ENCODE assay signal across 1 fruit fly cellular context in the genomic region with DNA sequence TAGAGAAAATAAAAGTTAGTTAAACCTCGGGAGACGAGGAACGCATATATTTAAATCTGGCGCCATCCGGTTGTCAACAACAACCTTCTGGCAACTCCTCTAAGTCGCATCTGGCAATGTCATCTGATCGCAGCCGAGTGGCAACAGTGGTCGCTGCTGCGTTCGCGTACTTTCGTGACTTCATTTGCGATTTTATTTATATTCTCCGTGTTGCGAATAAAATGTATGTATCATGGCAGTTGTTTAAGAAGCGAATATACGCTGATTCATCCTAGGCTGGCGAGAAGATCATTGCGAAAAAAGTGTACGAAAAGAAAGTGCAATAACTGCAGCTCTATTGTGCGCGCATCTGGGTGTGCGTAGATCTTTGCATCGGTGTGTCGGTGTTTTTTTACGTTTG.
TF ChIP-seq lines count a peak whose summit lies in the region.

Gene svr (plus strand): TSS at position 121 of the 400 bp plus-strand sequence.

TF ChIP-seq in whole organism, embryonic, 481 proteins besides CTCF, POLR2A, EP300 and RAD21 (continued from another document and continues in another):
- TF ChIP-seq twi (tag; optimal IDR thresholded peaks at IDR 0.05; lab: Kevin White, UChicago) (no peak), ci (GFP tag; IDR thresholded peaks at IDR 0.05; lab: Robert Waterston, UW) (no peak), CG1832 (GFP tag; optimal IDR thresholded peaks at IDR 0.05; lab: Kevin White, UChicago) (no peak), Side (GFP tag; optimal IDR thresholded peaks at IDR 0.05; lab: Kevin White, UChicago) (no peak), CG17359 (tag; optimal IDR thresholded peaks at IDR 0.05; lab: Kevin White, UChicago) (no peak), CG30403 (GFP tag; optimal IDR thresholded peaks at IDR 0.05; lab: Kevin White, UChicago) (no peak), Asciz (GFP tag; optimal IDR thresholded peaks at IDR 0.05; lab: Kevin White, UChicago) (no peak), sisA (GFP tag; IDR thresholded peaks at IDR 0.05; lab: Robert Waterston, UW) (no peak), mam (GFP tag; optimal IDR thresholded peaks at IDR 0.05; lab: Kevin White, UChicago) (no peak), CG17612 (GFP tag; IDR thresholded peaks at IDR 0.05; lab: Robert Waterston, UW) (no peak), CG12071 (GFP tag; optimal IDR thresholded peaks at IDR 0.05; lab: Kevin White, UChicago) (no peak), CG14710 (tag; optimal IDR thresholded peaks at IDR 0.05; lab: Kevin White, UChicago) (peak; percentile 45), MTF-1 (GFP tag; optimal IDR thresholded peaks at IDR 0.05; lab: Kevin White, UChicago; ENCODE audit: borderline replicate concordance) (no peak), CG10462 (GFP tag; optimal IDR thresholded peaks at IDR 0.05; lab: Kevin White, UChicago) (no peak), Doc2 (GFP tag; IDR thresholded peaks at IDR 0.05; lab: Robert Waterston, UW) (no peak), prd (optimal IDR thresholded peaks at IDR 0.05; lab: Kevin White, UChicago) (no peak), prd (GFP tag; IDR thresholded peaks at IDR 0.05; lab: Robert Waterston, UW) (no peak), Dip3 (GFP tag; optimal IDR thresholded peaks at IDR 0.05; lab: Kevin White, UChicago) (no peak), Sry-β (GFP tag; optimal IDR thresholded peaks at IDR 0.05; lab: Kevin White, UChicago) (no peak), yki (optimal IDR thresholded peaks at IDR 0.05; lab: Kevin White, UChicago) (no peak), pita (GFP tag; optimal IDR thresholded peaks at IDR 0.05; lab: Kevin White, UChicago) (no peak), CG11560 (tag; IDR thresholded peaks at IDR 0.05; lab: Robert Waterston, UW) (no peak), trem (tag; optimal IDR thresholded peaks at IDR 0.05; lab: Kevin White, UChicago) (peak; percentile 45), CG15269 (tag; optimal IDR thresholded peaks at IDR 0.05; lab: Kevin White, UChicago) (no peak), emc (GFP tag; optimal IDR thresholded peaks at IDR 0.05; lab: Kevin White, UChicago) (no peak), CG9727 (GFP tag; optimal IDR thresholded peaks at IDR 0.05; lab: Kevin White, UChicago) (no peak), pho (GFP tag; optimal IDR thresholded peaks at IDR 0.05; lab: Kevin White, UChicago) (no peak), Hr78 (GFP tag; optimal IDR thresholded peaks at IDR 0.05; lab: Kevin White, UChicago) (no peak), Abd-B (GFP tag; optimal IDR thresholded peaks at IDR 0.05; lab: Kevin White, UChicago) (no peak), CG14667 (GFP tag; IDR thresholded peaks at IDR 0.05; lab: Robert Waterston, UW) (no peak), lmd (GFP tag; IDR thresholded peaks at IDR 0.05; lab: Robert Waterston, UW) (no peak), lbe (GFP tag; optimal IDR thresholded peaks at IDR 0.05; lab: Kevin White, UChicago) (no peak), gfzf (GFP tag; optimal IDR thresholded peaks at IDR 0.05; lab: Kevin White, UChicago) (peak; percentile 19), lov (optimal IDR thresholded peaks at IDR 0.05; lab: Kevin White, UChicago) (no peak), lov (GFP tag; IDR thresholded peaks at IDR 0.05; lab: Robert Waterston, UW) (no peak), PHDP (tag; optimal IDR thresholded peaks at IDR 0.05; lab: Kevin White, UChicago) (no peak), CG14050 (GFP tag; IDR thresholded peaks at IDR 0.05; lab: Robert Waterston, UW) (no peak), CG13624 (GFP tag; optimal IDR thresholded peaks at IDR 0.05; lab: Kevin White, UChicago) (no peak), shn (GFP tag; optimal IDR thresholded peaks at IDR 0.05; lab: Kevin White, UChicago) (no peak), grn (GFP tag; optimal IDR thresholded peaks at IDR 0.05; lab: Kevin White, UChicago) (no peak), Dbx (GFP tag; IDR thresholded peaks at IDR 0.05; lab: Robert Waterston, UW) (no peak), amos (GFP tag; IDR thresholded peaks at IDR 0.05; lab: Robert Waterston, UW; ENCODE audit: partially characterized antibody) (peak; percentile 48; the same call in 1 of the 2 replicates), CG17328 (GFP tag; IDR thresholded peaks at IDR 0.05; lab: Robert Waterston, UW) (no peak), kni (GFP tag; optimal IDR thresholded peaks at IDR 0.05; lab: Kevin White, UChicago) (no peak), Dref (GFP tag; IDR thresholded peaks at IDR 0.05; lab: Robert Waterston, UW) (peak; percentile 40; the same call in 1 of the 2 replicates), CG33557 (GFP tag; optimal IDR thresholded peaks at IDR 0.05; lab: Kevin White, UChicago) (no peak), sc (optimal IDR thresholded peaks at IDR 0.05; lab: Kevin White, UChicago) (no peak), sc (GFP tag; optimal IDR thresholded peaks at IDR 0.05; lab: Kevin White, UChicago) (no peak), CG12659 (GFP tag; optimal IDR thresholded peaks at IDR 0.05; lab: Kevin White, UChicago) (peak; percentile 48), slbo (GFP tag; IDR thresholded peaks at IDR 0.05; lab: Robert Waterston, UW) (no peak), CG7271 (tag; optimal IDR thresholded peaks at IDR 0.05; lab: Kevin White, UChicago) (no peak), CG14860 (GFP tag; IDR thresholded peaks at IDR 0.05; lab: Robert Waterston, UW; ENCODE audit: partially characterized antibody) (no peak), vnd (GFP tag; IDR thresholded peaks at IDR 0.05; lab: Robert Waterston, UW; ENCODE audit: partially characterized antibody) (no peak), nerfin-2 (GFP tag; IDR thresholded peaks at IDR 0.05; lab: Robert Waterston, UW; ENCODE audit: partially characterized antibody) (no peak), repo (GFP tag; optimal IDR thresholded peaks at IDR 0.05; lab: Kevin White, UChicago) (no peak), Six4 (GFP tag; optimal IDR thresholded peaks at IDR 0.05; lab: Kevin White, UChicago) (no peak), fd3F (GFP tag; optimal IDR thresholded peaks at IDR 0.05; lab: Kevin White, UChicago) (no peak), her (GFP tag; optimal IDR thresholded peaks at IDR 0.05; lab: Kevin White, UChicago) (no peak), MBD-R2 (GFP tag; IDR thresholded peaks at IDR 0.05; lab: Robert Waterston, UW) (peak; percentile 42), CG8478 (optimal IDR thresholded peaks at IDR 0.05; lab: Kevin White, UChicago) (no peak), ap (GFP tag; IDR thresholded peaks at IDR 0.05; lab: Robert Waterston, UW) (no peak), unpg (GFP tag; optimal IDR thresholded peaks at IDR 0.05; lab: Kevin White, UChicago) (no peak), CG11398 (GFP tag; optimal IDR thresholded peaks at IDR 0.05; lab: Kevin White, UChicago) (no peak), CG11247 (GFP tag; IDR thresholded peaks at IDR 0.05; lab: Robert Waterston, UW) (no peak), HLH54F (GFP tag; optimal IDR thresholded peaks at IDR 0.05; lab: Kevin White, UChicago) (no peak), CG11504 (tag; optimal IDR thresholded peaks at IDR 0.05; lab: Kevin White, UChicago) (peak; percentile 12), mirr (GFP tag; optimal IDR thresholded peaks at IDR 0.05; lab: Kevin White, UChicago) (no peak), Ets97D (GFP tag; optimal IDR thresholded peaks at IDR 0.05; lab: Kevin White, UChicago) (peak; percentile 45), Stat92E (GFP tag; optimal IDR thresholded peaks at IDR 0.05; lab: Kevin White, UChicago) (no peak), CG2202 (tag; optimal IDR thresholded peaks at IDR 0.05; lab: Kevin White, UChicago) (no peak), jing (GFP tag; optimal IDR thresholded peaks at IDR 0.05; lab: Kevin White, UChicago) (no peak), CG1603 (tag; optimal IDR thresholded peaks at IDR 0.05; lab: Kevin White, UChicago) (peak; percentile 65), CG13287 (GFP tag; IDR thresholded peaks at IDR 0.05; lab: Robert Waterston, UW; ENCODE audit: partially characterized antibody) (peak; percentile 30; the same call in 1 of the 2 replicates), Ets65A (GFP tag; lab: Kevin White, UChicago) (no peak), Sin3A (optimal IDR thresholded peaks at IDR 0.05; lab: Kevin White, UChicago) (peak; percentile 23), sens (GFP tag; lab: Kevin White, UChicago) (peak; percentile 83), D19A (tag; optimal IDR thresholded peaks at IDR 0.05; lab: Kevin White, UChicago) (no peak), CG18011 (GFP tag; optimal IDR thresholded peaks at IDR 0.05; lab: Kevin White, UChicago) (no peak), chinmo (GFP tag; IDR thresholded peaks at IDR 0.05; lab: Robert Waterston, UW; ENCODE audit: partially characterized antibody) (peak; percentile 80; the same call in 1 of the 4 replicates), CG16779 (GFP tag; IDR thresholded peaks at IDR 0.05; lab: Robert Waterston, UW) (no peak), CG6683 (GFP tag; optimal IDR thresholded peaks at IDR 0.05; lab: Kevin White, UChicago) (no peak), luna (GFP tag; optimal IDR thresholded peaks at IDR 0.05; lab: Kevin White, UChicago) (no peak), fd64A (GFP tag; optimal IDR thresholded peaks at IDR 0.05; lab: Kevin White, UChicago) (no peak), CG6254 (GFP tag; optimal IDR thresholded peaks at IDR 0.05; lab: Kevin White, UChicago) (no peak), CG3847 (GFP tag; IDR thresholded peaks at IDR 0.05; lab: Robert Waterston, UW) (peak; percentile 44), crol (GFP tag; IDR thresholded peaks at IDR 0.05; lab: Robert Waterston, UW) (no peak), CG12155 (GFP tag; optimal IDR thresholded peaks at IDR 0.05; lab: Kevin White, UChicago) (no peak), CG17802 (tag; optimal IDR thresholded peaks at IDR 0.05; lab: Kevin White, UChicago) (no peak), E2f2 (GFP tag; IDR thresholded peaks at IDR 0.05; lab: Robert Waterston, UW) (peak; percentile 95), Elba2 (GFP tag; optimal IDR thresholded peaks at IDR 0.05; lab: Kevin White, UChicago) (no peak), cas (GFP tag; IDR thresholded peaks at IDR 0.05; lab: Robert Waterston, UW) (no peak), NK7.1 (GFP tag; optimal IDR thresholded peaks at IDR 0.05; lab: Kevin White, UChicago) (no peak), Sox102F (GFP tag; optimal IDR thresholded peaks at IDR 0.05; lab: Kevin White, UChicago) (no peak), Taf1 (GFP tag; IDR thresholded peaks at IDR 0.05; lab: Robert Waterston, UW) (no peak), row (GFP tag; IDR thresholded peaks at IDR 0.05; lab: Robert Waterston, UW) (0 out of 3 replicates have a peak, but pooled peaks have one; percentile 9), CG1647 (GFP tag; optimal IDR thresholded peaks at IDR 0.05; lab: Kevin White, UChicago) (no peak), CG4617 (GFP tag; optimal IDR thresholded peaks at IDR 0.05; lab: Kevin White, UChicago; ENCODE audit: borderline replicate concordance) (peak; percentile 58), br (optimal IDR thresholded peaks at IDR 0.05; lab: Kevin White, UChicago) (no peak), zen (tag; optimal IDR thresholded peaks at IDR 0.05; lab: Kevin White, UChicago) (no peak), CG3726 (GFP tag; IDR thresholded peaks at IDR 0.05; lab: Robert Waterston, UW) (no peak), crc (GFP tag; optimal IDR thresholded peaks at IDR 0.05; lab: Kevin White, UChicago) (no peak), Hsf (GFP tag; optimal IDR thresholded peaks at IDR 0.05; lab: Kevin White, UChicago) (no peak), chn (GFP tag; optimal IDR thresholded peaks at IDR 0.05; lab: Kevin White, UChicago) (no peak), Deaf1 (tag; optimal IDR thresholded peaks at IDR 0.05; lab: Kevin White, UChicago) (peak; percentile 55), CG10274 (GFP tag; optimal IDR thresholded peaks at IDR 0.05; lab: Kevin White, UChicago) (no peak), Doc3 (GFP tag; IDR thresholded peaks at IDR 0.05; lab: Robert Waterston, UW; ENCODE audit: partially characterized antibody) (no peak), corto (GFP tag; optimal IDR thresholded peaks at IDR 0.05; lab: Kevin White, UChicago) (no peak), CG11456 (GFP tag; IDR thresholded peaks at IDR 0.05; lab: Robert Waterston, UW) (no peak), cwo (GFP tag; optimal IDR thresholded peaks at IDR 0.05; lab: Kevin White, UChicago) (no peak), H15 (GFP tag; IDR thresholded peaks at IDR 0.05; lab: Robert Waterston, UW) (no peak), CG4424 (GFP tag; optimal IDR thresholded peaks at IDR 0.05; lab: Kevin White, UChicago) (no peak), HmgD (GFP tag; optimal IDR thresholded peaks at IDR 0.05; lab: Kevin White, UChicago) (no peak), schlank (tag; optimal IDR thresholded peaks at IDR 0.05; lab: Kevin White, UChicago) (no peak), cg (GFP tag; optimal IDR thresholded peaks at IDR 0.05; lab: Kevin White, UChicago) (peak; percentile 78), tio (GFP tag; optimal IDR thresholded peaks at IDR 0.05; lab: Kevin White, UChicago) (no peak), zfh2 (GFP tag; optimal IDR thresholded peaks at IDR 0.05; lab: Kevin White, UChicago) (no peak), Scr (GFP tag; IDR thresholded peaks at IDR 0.05; lab: Robert Waterston, UW; ENCODE audit: partially characterized antibody) (peak; percentile 39), tx (GFP tag; optimal IDR thresholded peaks at IDR 0.05; lab: Kevin White, UChicago) (no peak), pan (optimal IDR thresholded peaks at IDR 0.05; lab: Kevin White, UChicago) (no peak), pan (GFP tag; optimal IDR thresholded peaks at IDR 0.05 in 1 of 2, IDR thresholded peaks at IDR 0.05 in 1 of 2) (no peak), BEAF-32 (GFP tag; optimal IDR thresholded peaks at IDR 0.05; lab: Kevin White, UChicago) (peak; percentile 59), Fer1 (GFP tag; optimal IDR thresholded peaks at IDR 0.05; lab: Kevin White, UChicago) (no peak), HmgZ (tag; optimal IDR thresholded peaks at IDR 0.05; lab: Kevin White, UChicago) (peak; percentile 47), CG9797 (GFP tag; optimal IDR thresholded peaks at IDR 0.05; lab: Kevin White, UChicago) (peak; percentile 38), stc (GFP tag; IDR thresholded peaks at IDR 0.05; lab: Robert Waterston, UW) (no peak), jigr1 (GFP tag; IDR thresholded peaks at IDR 0.05; lab: Robert Waterston, UW) (no peak), CG17829 (tag; optimal IDR thresholded peaks at IDR 0.05; lab: Kevin White, UChicago) (no peak), Optix (GFP tag; IDR thresholded peaks at IDR 0.05; lab: Robert Waterston, UW) (no peak), Max (GFP tag; optimal IDR thresholded peaks at IDR 0.05; lab: Kevin White, UChicago) (no peak), Med (GFP tag; lab: Kevin White, UChicago) (peak; percentile 77), Lhr (GFP tag; optimal IDR thresholded peaks at IDR 0.05; lab: Kevin White, UChicago) (peak; percentile 37), CG31441 (GFP tag; IDR thresholded peaks at IDR 0.05; lab: Robert Waterston, UW) (no peak), CG12744 (GFP tag; optimal IDR thresholded peaks at IDR 0.05; lab: Kevin White, UChicago) (no peak), CG7372 (GFP tag; IDR thresholded peaks at IDR 0.05; lab: Robert Waterston, UW) (no peak)
